Fruit fly (Drosophila melanogaster): ENCODE measurements around the gene Nup133.

Gene Nup133

dm6 chr3R:22690311-22690710 is at the start of gene Nup133, which contains the start of gene wfs1 (continued):
- TF ChIP-seq fd85E (GFP tag; optimal IDR thresholded peaks at IDR 0.05) (no peak), spab (GFP tag; optimal IDR thresholded peaks at IDR 0.05) (no peak), Eip93F (GFP tag; optimal IDR thresholded peaks at IDR 0.05) (no peak), Ets21C (GFP tag; optimal IDR thresholded peaks at IDR 0.05) (no peak), vri (GFP tag; optimal IDR thresholded peaks at IDR 0.05) (no peak), CG4318 (GFP tag; optimal IDR thresholded peaks at IDR 0.05) (no peak), CG6854 (GFP tag; optimal IDR thresholded peaks at IDR 0.05) (no peak)

dm6 chr3R:22649859-22650258 is 40.5 kb upstream of the Nup133 start:
- TF ChIP-seq CG6792 (GFP tag; optimal IDR thresholded peaks at IDR 0.05) (no peak), CG15336 (GFP tag; IDR thresholded peaks at IDR 0.05) (no peak), fd85E (GFP tag; optimal IDR thresholded peaks at IDR 0.05) (no peak), svp (GFP tag) (no peak)

dm6 chr3R:22663115-22663514 is 27.3 kb upstream of the Nup133 start:
- TF ChIP-seq Met (GFP tag; optimal IDR thresholded peaks at IDR 0.05), result peak; percentile 37
- peak; percentile 46 for TF ChIP-seq fd59A (GFP tag; optimal IDR thresholded peaks at IDR 0.05)
- peak; percentile 73 for TF ChIP-seq OdsH (GFP tag; optimal IDR thresholded peaks at IDR 0.05)
- no peak for TF ChIP-seq Sox15 (GFP tag; optimal IDR thresholded peaks at IDR 0.05)
- TF ChIP-seq vri (GFP tag; optimal IDR thresholded peaks at IDR 0.05), result no peak
- peak; percentile 81 for TF ChIP-seq Eip78C (GFP tag)
- no peak for TF ChIP-seq Sox102F (GFP tag; optimal IDR thresholded peaks at IDR 0.05)
- no peak for TF ChIP-seq CG11902 (GFP tag; optimal IDR thresholded peaks at IDR 0.05)
- no peak for TF ChIP-seq CG3032 (tag; optimal IDR thresholded peaks at IDR 0.05)
- peak; percentile 76; the same call in 2 of the 3 replicates for TF ChIP-seq CG6163 (GFP tag; IDR thresholded peaks at IDR 0.05)
- no peak for TF ChIP-seq svp (GFP tag)
- TF ChIP-seq topi (GFP tag; optimal IDR thresholded peaks at IDR 0.05), result peak; percentile 8
- no peak for TF ChIP-seq Hr38 (GFP tag; optimal IDR thresholded peaks at IDR 0.05)
- no peak for TF ChIP-seq Ets21C (GFP tag; optimal IDR thresholded peaks at IDR 0.05)
- peak; percentile 22 for TF ChIP-seq Smox (GFP tag; optimal IDR thresholded peaks at IDR 0.05)
- no peak for TF ChIP-seq CG6854 (GFP tag; optimal IDR thresholded peaks at IDR 0.05)
- no peak for TF ChIP-seq Gug (GFP tag; IDR thresholded peaks at IDR 0.05)
- no peak for TF ChIP-seq Eip75B (GFP tag; optimal IDR thresholded peaks at IDR 0.05)
- TF ChIP-seq cyc (GFP tag; optimal IDR thresholded peaks at IDR 0.05), result no peak
- peak; percentile 27 for TF ChIP-seq Ets96B (tag; optimal IDR thresholded peaks at IDR 0.05)
- peak; percentile 86 for TF ChIP-seq CG32006 (GFP tag; optimal IDR thresholded peaks at IDR 0.05)
- TF ChIP-seq Blimp-1 (GFP tag; optimal IDR thresholded peaks at IDR 0.05), result no peak
- no peak for TF ChIP-seq spab (GFP tag; optimal IDR thresholded peaks at IDR 0.05)
- peak; percentile 28 to 69 for TF ChIP-seq salr (GFP tag; optimal IDR thresholded peaks at IDR 0.05)
- no peak for TF ChIP-seq CG6808 (GFP tag; optimal IDR thresholded peaks at IDR 0.05)
- no peak for TF ChIP-seq CG8319 (GFP tag; optimal IDR thresholded peaks at IDR 0.05)
- peak; percentile 31 for TF ChIP-seq CG34406 (GFP tag; optimal IDR thresholded peaks at IDR 0.05)
- TF ChIP-seq CG16779 (tag; optimal IDR thresholded peaks at IDR 0.05), result no peak
- peak; percentile 11 for TF ChIP-seq CG3919 (GFP tag; optimal IDR thresholded peaks at IDR 0.05)
- peak; percentile 51 for TF ChIP-seq CG10631 (GFP tag; optimal IDR thresholded peaks at IDR 0.05)
- TF ChIP-seq dsx (GFP tag; optimal IDR thresholded peaks at IDR 0.05; ENCODE audit: poor library complexity, severe bottlenecking), result no peak
- TF ChIP-seq CG11762 (GFP tag; optimal IDR thresholded peaks at IDR 0.05; ENCODE audit: insufficient read depth), result no peak
- no peak for TF ChIP-seq fkh (GFP tag; optimal IDR thresholded peaks at IDR 0.05)
- TF ChIP-seq pdm3 (GFP tag; optimal IDR thresholded peaks at IDR 0.05), result peak; percentile 68
- peak; percentile 64 for TF ChIP-seq net (GFP tag; optimal IDR thresholded peaks at IDR 0.05)
- TF ChIP-seq esn (GFP tag; optimal IDR thresholded peaks at IDR 0.05), result no peak
- TF ChIP-seq CG15336 (GFP tag; IDR thresholded peaks at IDR 0.05), result peak; percentile 88
- peak; percentile 51 for TF ChIP-seq CG6276 (GFP tag; optimal IDR thresholded peaks at IDR 0.05)
- TF ChIP-seq lz (GFP tag; optimal IDR thresholded peaks at IDR 0.05), result no peak
- TF ChIP-seq Sox14 (GFP tag; optimal IDR thresholded peaks at IDR 0.05), result peak; percentile 64
- peak; percentile 75 for TF ChIP-seq achi (GFP tag; optimal IDR thresholded peaks at IDR 0.05)
- TF ChIP-seq Hr39 (GFP tag; optimal IDR thresholded peaks at IDR 0.05), result peak; percentile 41
- peak; percentile 42 for TF ChIP-seq CG31627 (GFP tag; optimal IDR thresholded peaks at IDR 0.05)
- TF ChIP-seq ss (GFP tag; optimal IDR thresholded peaks at IDR 0.05), result no peak

Data from whole organism, prepupa.